Fruit fly (Drosophila melanogaster) whole organism, embryonic: ENCODE measurements around the gene bab1.

ENCODE experiments used
- BEAF-32 ChIP-seq: fragments of 200-800 bp; sonication (Bioruptor generic); optimal IDR thresholded peaks from 3 replicates; lab custom pipeline; 2017; ENCODE audit warnings: missing biosample characterization, missing genetic modification characterization, mild to moderate bottlenecking, moderate library complexity, missing genetic modification reagents
- C15 ChIP-seq: fragments of 200-800 bp; sonication (Bioruptor generic); IDR thresholded peaks from 3 replicates; pipeline ENCODE4 v1.3.6; 2022; ENCODE audit warnings: missing biosample characterization, missing genetic modification characterization
- CG10209 ChIP-seq: fragments of 200-800 bp; sonication (Bioruptor generic); optimal IDR thresholded peaks from 3 replicates; lab custom pipeline; 2017; ENCODE audit warnings: missing biosample characterization, mild to moderate bottlenecking, missing genetic modification characterization, missing genetic modification reagents
- CG12659 ChIP-seq: fragments of 200-800 bp; sonication (Bioruptor generic); optimal IDR thresholded peaks from 3 replicates; lab custom pipeline; 2017; ENCODE audit warnings: mild to moderate bottlenecking, missing biosample characterization, missing genetic modification reagents, missing genetic modification characterization
- CG15073 ChIP-seq: fragments of 200-800 bp; sonication (Bioruptor generic); optimal IDR thresholded peaks from 2 replicates; lab custom pipeline; 2016; ENCODE audit warnings: missing biosample characterization, missing genetic modification characterization
- CG17328 ChIP-seq: fragments of 200-800 bp; sonication (Bioruptor generic); IDR thresholded peaks from 2 replicates; pipeline ENCODE4 v1.3.6; 2022; ENCODE audit warnings: missing biosample characterization, missing genetic modification characterization
- Hr39 ChIP-seq: fragments of >200 bp; optimal IDR thresholded peaks from 2 replicates; lab custom pipeline; 2017
- Mrtf ChIP-seq: fragments of 200-800 bp; sonication (Bioruptor generic); IDR thresholded peaks from 3 replicates; pipeline ENCODE4 v1.3.6; 2022; ENCODE audit warnings: missing biosample characterization, missing genetic modification characterization
- pros ChIP-seq: fragments of 200-800 bp; sonication (Bioruptor generic); optimal IDR thresholded peaks from 3 replicates; lab custom pipeline; 2019; ENCODE audit warnings: missing biosample characterization, mild to moderate bottlenecking, missing genetic modification characterization, moderate library complexity
- zf30C ChIP-seq: fragments of 200-800 bp; sonication (Bioruptor generic); optimal IDR thresholded peaks from 3 replicates; lab custom pipeline; 2018; ENCODE audit warnings: missing biosample characterization, mild to moderate bottlenecking, missing genetic modification characterization

DNA sequence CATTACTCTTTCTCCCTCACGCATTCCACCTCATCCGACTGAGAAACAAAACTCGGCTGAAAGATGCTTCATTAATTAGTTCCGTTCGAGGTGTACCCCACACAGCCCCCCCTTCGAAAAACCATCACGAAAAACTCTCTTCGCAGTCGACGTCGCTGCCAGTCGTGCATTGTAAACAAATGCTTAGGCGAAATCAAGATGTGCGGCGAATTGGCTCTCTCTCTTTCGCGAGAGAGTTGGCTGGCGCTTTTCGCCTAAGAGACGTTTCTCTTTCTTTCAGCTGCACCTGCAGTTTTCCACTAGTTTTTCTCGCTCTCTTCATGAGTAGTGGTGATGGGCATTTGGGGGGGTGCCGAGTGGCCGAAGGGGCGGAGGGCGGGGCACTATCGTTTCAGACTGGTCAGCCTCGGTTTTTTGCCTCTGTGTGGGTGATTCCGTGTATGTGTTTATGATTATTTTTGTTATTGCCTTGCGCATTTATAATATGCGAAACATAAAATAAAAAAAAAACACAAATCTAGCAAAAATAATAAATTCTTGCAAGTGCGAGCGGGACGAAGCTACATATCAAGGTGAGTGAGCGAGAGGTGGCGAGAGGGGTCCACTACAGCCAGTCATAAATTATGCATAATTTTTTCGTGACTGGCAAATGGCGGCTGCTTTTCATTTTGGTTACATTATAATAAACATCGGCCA, 1.6 kb upstream of the bab1 start:
- no peak for TF ChIP-seq BEAF-32 (GFP tag; lab: Kevin White, UChicago)
- no peak for TF ChIP-seq zf30C (GFP tag; lab: Kevin White, UChicago)
- no peak for TF ChIP-seq CG10209 (GFP tag; lab: Kevin White, UChicago)
- no peak for TF ChIP-seq Hr39 (lab: Kevin White, UChicago)
- TF ChIP-seq CG12659 (GFP tag; lab: Kevin White, UChicago): no peak
- TF ChIP-seq pros (GFP tag; lab: Kevin White, UChicago): peak; percentile 21
- no peak for TF ChIP-seq CG17328
- TF ChIP-seq C15: no peak
- TF ChIP-seq CG15073 (GFP tag; lab: Kevin White, UChicago): no peak
- TF ChIP-seq Mrtf (GFP tag; lab: Robert Waterston, UW): no peak
